Fruit fly (Drosophila melanogaster) whole organism, embryonic: Measurements from ENCODE around the gene InR.

ENCODE experiments used
- Atf3 ChIP-seq: fragments of 200-800 bp; sonication (Bioruptor generic); optimal IDR thresholded peaks from 3 replicates; lab custom pipeline; 2016; ENCODE audit warnings: missing biosample characterization, missing genetic modification characterization
- CG10274 ChIP-seq: fragments of 200-800 bp; sonication (Bioruptor generic); optimal IDR thresholded peaks from 3 replicates; lab custom pipeline; 2017; ENCODE audit warnings: missing biosample characterization, mild to moderate bottlenecking, missing genetic modification characterization
- CG11696 ChIP-seq: fragments of 200-800 bp; sonication (Bioruptor generic); IDR thresholded peaks from 2 replicates; pipeline ENCODE4 v1.3.6; 2022; ENCODE audit warnings: missing biosample characterization, missing genetic modification characterization
- CG12219 ChIP-seq: fragments of 200-800 bp; sonication (Bioruptor generic); optimal IDR thresholded peaks from 3 replicates; lab custom pipeline; 2018; ENCODE audit warnings: missing biosample characterization, mild to moderate bottlenecking, missing genetic modification characterization
- CG12659 ChIP-seq: fragments of 200-800 bp; sonication (Bioruptor generic); optimal IDR thresholded peaks from 3 replicates; lab custom pipeline; 2017; ENCODE audit warnings: mild to moderate bottlenecking, missing biosample characterization, missing genetic modification reagents, missing genetic modification characterization
- CG13296 ChIP-seq: fragments of 200-800 bp; sonication (Bioruptor generic); optimal IDR thresholded peaks from 3 replicates; lab custom pipeline; 2018; ENCODE audit warnings: missing biosample characterization, mild to moderate bottlenecking, missing genetic modification characterization
- CG13424 ChIP-seq: fragments of 200-800 bp; sonication (Bioruptor generic); optimal IDR thresholded peaks from 2 replicates; lab custom pipeline; 2019; ENCODE audit warnings: missing biosample characterization, mild to moderate bottlenecking, missing genetic modification characterization, moderate library complexity
- CG16815 ChIP-seq: fragments of 200-800 bp; sonication (Bioruptor generic); optimal IDR thresholded peaks from 3 replicates; lab custom pipeline; 2017; ENCODE audit warnings: missing biosample characterization, mild to moderate bottlenecking, missing genetic modification characterization
- CG17568 ChIP-seq: fragments of 200-800 bp; sonication (Bioruptor generic); optimal IDR thresholded peaks from 2 replicates; lab custom pipeline; 2018; ENCODE audit warnings: missing biosample characterization, mild to moderate bottlenecking, missing genetic modification characterization, moderate library complexity
- CG18599 ChIP-seq: fragments of 200-800 bp; sonication (Bioruptor generic); optimal IDR thresholded peaks from 3 replicates; lab custom pipeline; 2017; ENCODE audit warnings: missing biosample characterization, missing genetic modification characterization, mild to moderate bottlenecking, moderate library complexity, missing genetic modification reagents
- CG2120 ChIP-seq: fragments of 200-800 bp; sonication (Bioruptor generic); optimal IDR thresholded peaks from 3 replicates; lab custom pipeline; 2016; ENCODE audit warnings: missing biosample characterization, missing genetic modification characterization
- CG2199 ChIP-seq: fragments of 200-800 bp; sonication (Bioruptor generic); IDR thresholded peaks from 3 replicates; pipeline ENCODE4 v1.3.6; 2022; ENCODE audit warnings: missing biosample characterization, missing genetic modification characterization
- CG3726 ChIP-seq: fragments of 200-800 bp; sonication (Bioruptor generic); IDR thresholded peaks from 3 replicates; pipeline ENCODE4, ENCODE4 v1.3.6; 2022; ENCODE audit warnings: missing biosample characterization, missing genetic modification characterization
- CG3838 ChIP-seq: fragments of 200-800 bp; sonication (Bioruptor generic); optimal IDR thresholded peaks from 3 replicates; lab custom pipeline; 2016; ENCODE audit warnings: missing biosample characterization, missing genetic modification characterization
- CG4617 ChIP-seq: fragments of 200-800 bp; sonication (Bioruptor generic); optimal IDR thresholded peaks from 3 replicates; lab custom pipeline; 2016; ENCODE audit warnings: missing biosample characterization, missing genetic modification characterization, borderline replicate concordance
- CG5180 ChIP-seq: fragments of 200-800 bp; sonication (Bioruptor generic); optimal IDR thresholded peaks from 3 replicates; lab custom pipeline; 2017; ENCODE audit warnings: missing biosample characterization, missing genetic modification characterization, mild to moderate bottlenecking, moderate library complexity, missing genetic modification reagents
- CG6683 ChIP-seq: fragments of 200-800 bp; sonication (Bioruptor generic); optimal IDR thresholded peaks from 2 replicates; lab custom pipeline; 2017; ENCODE audit warnings: missing biosample characterization, mild to moderate bottlenecking, missing genetic modification characterization, missing genetic modification reagents
- CG8765 ChIP-seq: fragments of 200-800 bp; sonication (Bioruptor generic); IDR thresholded peaks from 2 replicates; pipeline ENCODE4 v1.3.6; 2022; ENCODE audit warnings: missing biosample characterization, missing genetic modification characterization
- CG9932 ChIP-seq: fragments of 200-800 bp; sonication (Bioruptor generic); IDR thresholded peaks from 2 replicates; pipeline ENCODE4 v1.3.6; 2022; ENCODE audit warnings: missing biosample characterization, missing genetic modification characterization
- CoRest ChIP-seq: fragments of 200-800 bp; sonication (Bioruptor generic); optimal IDR thresholded peaks from 3 replicates; lab custom pipeline; 2018; ENCODE audit warnings: missing biosample characterization, mild to moderate bottlenecking, missing genetic modification characterization, moderate library complexity
- CrebB ChIP-seq: fragments of 200-800 bp; sonication (Bioruptor generic); optimal IDR thresholded peaks from 3 replicates; lab custom pipeline; 2018; ENCODE audit warnings: missing biosample characterization, mild to moderate bottlenecking, missing genetic modification characterization
- ERR ChIP-seq: fragments of 200-800 bp; sonication (Bioruptor generic); optimal IDR thresholded peaks from 2 replicates; lab custom pipeline; 2016; ENCODE audit warnings: missing biosample characterization, missing genetic modification characterization
- H2.0 ChIP-seq: fragments of 200-800 bp; sonication (Bioruptor generic); IDR thresholded peaks from 2 replicates; pipeline ENCODE4 v1.3.6; 2022; ENCODE audit warnings: missing biosample characterization, missing genetic modification characterization
- Hmr ChIP-seq: fragments of 200-800 bp; sonication (Bioruptor generic); optimal IDR thresholded peaks from 3 replicates; lab custom pipeline; 2017; ENCODE audit warnings: mild to moderate bottlenecking, missing biosample characterization, missing genetic modification reagents, missing genetic modification characterization
- NK7.1 ChIP-seq: fragments of 200-800 bp; sonication (Bioruptor generic); optimal IDR thresholded peaks from 3 replicates; lab custom pipeline; 2016; ENCODE audit warnings: missing biosample characterization, missing genetic modification characterization
- Pdp1 ChIP-seq, 2 experiments: fragments of 200-800 bp; sonication (Bioruptor generic); optimal IDR thresholded peaks; 3 replicates each; lab custom pipeline; 2016; ENCODE audit warnings: missing biosample characterization in 2 of 2, missing genetic modification characterization in 2 of 2, mild to moderate bottlenecking in 1 of 2, moderate library complexity in 1 of 2
- Ptx1 ChIP-seq: fragments of 200-800 bp; sonication (Bioruptor generic); IDR thresholded peaks from 2 replicates; pipeline ENCODE4 v1.3.6; 2022; ENCODE audit warnings: missing biosample characterization, missing genetic modification characterization
- Six4 ChIP-seq: fragments of 200-800 bp; sonication (Bioruptor generic); optimal IDR thresholded peaks from 2 replicates; lab custom pipeline; 2016; ENCODE audit warnings: missing biosample characterization, missing genetic modification characterization
- Sry-β ChIP-seq: fragments of 200-800 bp; sonication (Bioruptor generic); optimal IDR thresholded peaks from 2 replicates; lab custom pipeline; 2018; ENCODE audit warnings: missing biosample characterization, mild to moderate bottlenecking, missing genetic modification characterization, moderate library complexity
- Taf1 ChIP-seq: fragments of 200-800 bp; sonication (Bioruptor generic); IDR thresholded peaks from 2 replicates; pipeline ENCODE4 v1.3.6; 2022; ENCODE audit warnings: missing biosample characterization, missing genetic modification characterization
- Usf ChIP-seq: fragments of 200-800 bp; sonication (Bioruptor generic); optimal IDR thresholded peaks from 2 replicates; lab custom pipeline; 2017; ENCODE audit warnings: missing genotype, missing biosample characterization, missing genetic modification characterization
- al ChIP-seq: fragments of 200-800 bp; sonication (Bioruptor generic); IDR thresholded peaks from 2 replicates; pipeline ENCODE4 v1.3.6; 2022; ENCODE audit warnings: missing biosample characterization, missing genetic modification characterization
- bab2 ChIP-seq: fragments of 200-800 bp; sonication (Bioruptor generic); optimal IDR thresholded peaks from 2 replicates; lab custom pipeline; 2016; ENCODE audit warnings: missing biosample characterization, missing genetic modification characterization
- bcd ChIP-seq: fragments of 200-800 bp; sonication (Bioruptor generic); optimal IDR thresholded peaks from 2 replicates; lab custom pipeline; 2017; ENCODE audit warnings: missing biosample characterization, mild to moderate bottlenecking, missing genetic modification characterization
- crol ChIP-seq: fragments of 200-800 bp; sonication (Bioruptor generic); IDR thresholded peaks from 2 replicates; pipeline ENCODE4 v1.3.6; 2022; ENCODE audit warnings: missing biosample characterization, missing genetic modification characterization
- eve ChIP-seq, 2 experiments: fragments of >200 bp; optimal IDR thresholded peaks; 2 replicates each; lab custom pipeline; 2017; ENCODE audit warnings: missing biosample characterization in 2 of 2, missing genetic modification characterization in 2 of 2
- fu2 ChIP-seq: fragments of 200-800 bp; sonication (Bioruptor generic); optimal IDR thresholded peaks from 2 replicates; lab custom pipeline; 2016; ENCODE audit warnings: missing biosample characterization, missing genetic modification characterization
- grau ChIP-seq: fragments of 200-800 bp; optimal IDR thresholded peaks from 3 replicates; lab custom pipeline; 2019; ENCODE audit warnings: missing biosample characterization, mild to moderate bottlenecking, missing genetic modification characterization, moderate library complexity
- gro ChIP-seq: fragments of 200-800 bp; sonication (Bioruptor generic); optimal IDR thresholded peaks from 2 replicates; lab custom pipeline; 2016; ENCODE audit warnings: missing biosample characterization, missing genetic modification characterization
- gsb ChIP-seq: fragments of 200-800 bp; sonication (Bioruptor generic); IDR thresholded peaks from 2 replicates; pipeline ENCODE4 v1.3.6; 2022; ENCODE audit warnings: missing biosample characterization, missing genetic modification characterization
- kni ChIP-seq: fragments of 200-800 bp; sonication (Bioruptor generic); optimal IDR thresholded peaks from 3 replicates; lab custom pipeline; 2017; ENCODE audit warnings: mild to moderate bottlenecking, missing biosample characterization, missing genetic modification reagents, missing genetic modification characterization
- lab ChIP-seq: fragments of 200-800 bp; sonication (Bioruptor generic); optimal IDR thresholded peaks from 3 replicates; lab custom pipeline; 2017; ENCODE audit warnings: missing biosample characterization, missing genetic modification characterization, mild to moderate bottlenecking, moderate library complexity, missing genetic modification reagents
- pan ChIP-seq, 4 experiments: fragments of >200 bp in 3 of 4; fragments of 200-800 bp in 1 of 4; sonication (Bioruptor generic) in 1 of 4; optimal IDR thresholded peaks in 3 of 4; IDR thresholded peaks in 1 of 4; 2 replicates each; pipeline versions ENCODE4 v1.3.6 to Lab custom; 2017 to 2022; ENCODE audit warnings: missing biosample characterization in 2 of 4, missing genetic modification characterization in 2 of 4, mixed read lengths in 1 of 4
- trh ChIP-seq: fragments of 200-800 bp; sonication (Bioruptor generic); optimal IDR thresholded peaks from 2 replicates; lab custom pipeline; 2016; ENCODE audit warnings: missing biosample characterization, missing genetic modification characterization
- vvl ChIP-seq: fragments of 200-800 bp; sonication (Bioruptor generic); IDR thresholded peaks from 2 replicates; pipeline ENCODE4 v1.3.6; 2022; ENCODE audit warnings: missing biosample characterization, missing genetic modification characterization

InR gene

DNA sequence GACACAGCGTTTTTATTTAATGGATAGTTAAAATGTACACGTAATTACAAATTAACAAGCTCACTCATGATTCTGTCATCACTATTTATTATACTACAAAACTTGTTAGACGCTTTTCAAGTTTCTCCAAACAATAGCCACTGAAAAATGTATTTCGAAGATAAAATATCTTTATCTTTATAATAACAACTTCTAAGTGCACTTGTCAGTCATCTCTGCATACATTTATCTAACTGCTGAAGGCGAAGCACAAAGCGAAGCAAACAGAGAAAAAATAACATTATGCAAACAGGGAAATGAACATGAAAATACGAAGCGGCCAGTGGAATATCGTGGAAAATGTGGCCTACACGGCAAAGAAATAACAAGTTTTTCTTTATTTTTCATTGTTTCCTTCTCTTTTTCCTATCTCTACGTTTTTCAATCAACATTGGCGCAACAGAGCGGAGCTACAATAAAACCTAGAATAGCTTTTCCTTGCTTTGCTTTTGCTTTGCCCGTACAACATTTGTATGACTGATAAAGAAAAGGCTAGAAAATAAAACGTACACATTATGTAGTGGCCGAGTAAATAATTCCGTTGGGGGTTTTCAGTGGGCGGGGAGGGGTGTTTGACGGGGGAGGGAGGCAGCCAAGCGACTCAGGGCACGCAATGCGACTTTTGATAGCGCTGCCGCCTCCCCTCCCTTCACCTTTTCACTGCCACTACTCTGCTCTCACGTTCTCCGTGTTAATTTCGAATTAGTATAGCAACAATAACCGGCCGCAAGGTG, 10.4 kb upstream of the InR start (continued):
- TF ChIP-seq CG13296 (GFP tag; lab: Kevin White, UChicago) (peak; percentile 24), Six4 (GFP tag; lab: Kevin White, UChicago) (no peak), CG8765 (GFP tag; lab: Robert Waterston, UW) (peak; percentile 41; the same call in 1 of the 2 replicates), bcd (peak; percentile 30), NK7.1 (no peak), crol (GFP tag; lab: Robert Waterston, UW) (peak; percentile 98), CG16815 (no peak), Hmr (GFP tag; lab: Kevin White, UChicago) (peak; percentile 34), Sry-β (GFP tag; lab: Kevin White, UChicago) (peak; percentile 5), Atf3 (no peak), Usf (no peak), CG12219 (peak; percentile 44), Taf1 (GFP tag; lab: Robert Waterston, UW) (peak; percentile 16; the same call in 1 of the 2 replicates), Pdp1 (GFP tag; optimal IDR thresholded peaks at IDR 0.05; lab: Kevin White, UChicago) (peak in 1 of 2 experiments; percentile 60), CG18599 (peak; percentile 48), CG2199 (GFP tag; lab: Robert Waterston, UW) (peak; percentile 88), H2.0 (0 out of 2 replicates have a peak, but pooled peaks have one; percentile 14), gro (no peak), CG12659 (GFP tag; lab: Kevin White, UChicago) (peak; percentile 29), CG5180 (GFP tag; lab: Kevin White, UChicago) (peak; percentile 29), CG3838 (peak; percentile 49), vvl (GFP tag; lab: Robert Waterston, UW) (peak; percentile 46), gsb (GFP tag; lab: Robert Waterston, UW) (no peak), Ptx1 (GFP tag; lab: Robert Waterston, UW) (peak; percentile 43; the same call in 1 of the 2 replicates), bab2 (no peak), CG9932 (GFP tag; lab: Robert Waterston, UW) (0 out of 2 replicates have a peak, but pooled peaks have one; percentile 22), CoRest (peak; percentile 4), CG13424 (peak; percentile 0), CG17568 (GFP tag; lab: Kevin White, UChicago) (peak; percentile 29), ERR (GFP tag; lab: Kevin White, UChicago) (no peak), pan (optimal IDR thresholded peaks at IDR 0.05; lab: Kevin White, UChicago) (no peak), pan (GFP tag; optimal IDR thresholded peaks at IDR 0.05 in 1 of 2, IDR thresholded peaks at IDR 0.05 in 1 of 2) (peak in 1 of 2 experiments; percentile 35), CG11696 (GFP tag; lab: Robert Waterston, UW) (no peak), CrebB (tag; lab: Kevin White, UChicago) (peak; percentile 36), CG10274 (GFP tag; lab: Kevin White, UChicago) (peak; percentile 11), grau (tag; lab: Kevin White, UChicago) (peak; percentile 27), CG3726 (GFP tag; lab: Robert Waterston, UW) (no peak), kni (peak; percentile 95), al (0 out of 2 replicates have a peak, but pooled peaks have one; percentile 10), lab (GFP tag; lab: Kevin White, UChicago) (peak; percentile 60), CG2120 (GFP tag; lab: Kevin White, UChicago) (no peak), trh (GFP tag; lab: Kevin White, UChicago) (no peak), eve (GFP tag; optimal IDR thresholded peaks at IDR 0.05; lab: Kevin White, UChicago) (peak in 1 of 2 experiments; percentile 32), fu2 (GFP tag; lab: Kevin White, UChicago) (no peak), CG4617 (GFP tag; lab: Kevin White, UChicago) (no peak), CG6683 (peak; percentile 13)
